Fruit fly (Drosophila melanogaster) whole organism, embryonic: Measurements from ENCODE around the gene CG3566.
A peak's percentile ranks its signal among the peaks of the same experiment; 100 is the strongest.

Experiments
- Adf1 ChIP-seq: fragments of 200-800 bp; sonication (Bioruptor generic); IDR thresholded peaks from 2 replicates; pipeline ENCODE4 v1.3.6; 2022; ENCODE audit warnings: missing biosample characterization, missing genetic modification characterization
- CG12155 ChIP-seq: fragments of 200-800 bp; sonication (Bioruptor generic); optimal IDR thresholded peaks from 3 replicates; lab custom pipeline; 2016; ENCODE audit warnings: missing biosample characterization, missing genetic modification characterization
- CG12391 ChIP-seq: fragments of 200-800 bp; sonication (Bioruptor generic); optimal IDR thresholded peaks from 3 replicates; lab custom pipeline; 2018; ENCODE audit warnings: missing biosample characterization, mild to moderate bottlenecking, missing genetic modification characterization, moderate library complexity
- CG16815 ChIP-seq: fragments of 200-800 bp; sonication (Bioruptor generic); optimal IDR thresholded peaks from 3 replicates; lab custom pipeline; 2017; ENCODE audit warnings: missing biosample characterization, mild to moderate bottlenecking, missing genetic modification characterization
- CG17361 ChIP-seq: fragments of 200-800 bp; sonication (Bioruptor generic); IDR thresholded peaks from 3 replicates; pipeline ENCODE4 v1.3.6; 2022; ENCODE audit warnings: missing biosample characterization, missing genetic modification characterization
- CG17612 ChIP-seq: fragments of 200-800 bp; sonication (Bioruptor generic); IDR thresholded peaks from 2 replicates; pipeline ENCODE4 v1.3.6; 2022; ENCODE audit warnings: missing biosample characterization, missing genetic modification characterization
- CG18476 ChIP-seq: fragments of 200-800 bp; sonication (Bioruptor generic); optimal IDR thresholded peaks from 2 replicates; lab custom pipeline; 2016; ENCODE audit warnings: missing biosample characterization, mild to moderate bottlenecking, missing genetic modification characterization
- CG2120 ChIP-seq: fragments of 200-800 bp; sonication (Bioruptor generic); optimal IDR thresholded peaks from 3 replicates; lab custom pipeline; 2016; ENCODE audit warnings: missing biosample characterization, missing genetic modification characterization
- CG2712 ChIP-seq: fragments of 200-800 bp; optimal IDR thresholded peaks from 3 replicates; lab custom pipeline; 2019; ENCODE audit warnings: missing biosample characterization, mild to moderate bottlenecking, missing genetic modification characterization, moderate library complexity
- CG3163 ChIP-seq: fragments of 200-800 bp; sonication (Bioruptor generic); optimal IDR thresholded peaks from 3 replicates; lab custom pipeline; 2016; ENCODE audit warnings: missing biosample characterization, missing genetic modification characterization
- CG33557 ChIP-seq: fragments of 200-800 bp; sonication (Bioruptor generic); optimal IDR thresholded peaks from 2 replicates; lab custom pipeline; 2019; ENCODE audit warnings: missing biosample characterization, mild to moderate bottlenecking, missing genetic modification characterization, moderate library complexity
- CG4282 ChIP-seq: fragments of 200-800 bp; sonication (Bioruptor generic); optimal IDR thresholded peaks from 2 replicates; lab custom pipeline; 2016; ENCODE audit warnings: missing biosample characterization, missing genetic modification characterization
- CG4730 ChIP-seq: fragments of 200-800 bp; sonication (Bioruptor generic); IDR thresholded peaks from 2 replicates; pipeline ENCODE4 v1.3.6; 2022; ENCODE audit warnings: missing biosample characterization, missing genetic modification characterization
- CG6272 ChIP-seq: fragments of 200-800 bp; sonication (Bioruptor generic); IDR thresholded peaks from 2 replicates; pipeline ENCODE4 v1.3.6; 2022; ENCODE audit warnings: missing biosample characterization, missing genetic modification characterization
- CG8388 ChIP-seq: fragments of 200-800 bp; sonication (Bioruptor generic); optimal IDR thresholded peaks from 2 replicates; lab custom pipeline; 2019; ENCODE audit warnings: missing biosample characterization, mild to moderate bottlenecking, missing genetic modification characterization, moderate library complexity
- CG8765 ChIP-seq: fragments of 200-800 bp; sonication (Bioruptor generic); IDR thresholded peaks from 2 replicates; pipeline ENCODE4 v1.3.6; 2022; ENCODE audit warnings: missing biosample characterization, missing genetic modification characterization
- Dfd ChIP-seq, 2 experiments: fragments of >200 bp; optimal IDR thresholded peaks; 2 replicates each; lab custom pipeline; 2017; ENCODE audit warnings: missing biosample characterization in 2 of 2, missing genetic modification characterization in 2 of 2
- ERR ChIP-seq: fragments of 200-800 bp; sonication (Bioruptor generic); optimal IDR thresholded peaks from 2 replicates; lab custom pipeline; 2016; ENCODE audit warnings: missing biosample characterization, missing genetic modification characterization
- Fer2 ChIP-seq: fragments of 200-800 bp; sonication (Bioruptor generic); optimal IDR thresholded peaks from 2 replicates; lab custom pipeline; 2018; ENCODE audit warnings: missing biosample characterization, mild to moderate bottlenecking, missing genetic modification characterization, moderate library complexity
- HLH4C ChIP-seq: fragments of 200-800 bp; sonication (Bioruptor generic); IDR thresholded peaks from 3 replicates; pipeline ENCODE4 v1.3.6; 2022; ENCODE audit warnings: missing biosample characterization, missing genetic modification characterization; ENCODE audit not compliant: partially characterized antibody
- Hr3 ChIP-seq: fragments of 200-800 bp; sonication (Bioruptor generic); optimal IDR thresholded peaks from 3 replicates; lab custom pipeline; 2016; ENCODE audit warnings: missing biosample characterization, missing genetic modification characterization
- Lpt ChIP-seq: fragments of >200 bp; optimal IDR thresholded peaks from 2 replicates; lab custom pipeline; 2018; ENCODE audit warnings: missing biosample characterization, missing genetic modification characterization
- Mad ChIP-seq: fragments of 200-800 bp; sonication (Bioruptor generic); optimal IDR thresholded peaks from 2 replicates; lab custom pipeline; 2016; ENCODE audit warnings: missing biosample characterization, missing genetic modification characterization
- NC2α ChIP-seq: fragments of 200-800 bp; sonication (Bioruptor generic); optimal IDR thresholded peaks from 2 replicates; lab custom pipeline; 2016; ENCODE audit warnings: missing biosample characterization, missing genetic modification characterization
- NK7.1 ChIP-seq: fragments of 200-800 bp; sonication (Bioruptor generic); optimal IDR thresholded peaks from 3 replicates; lab custom pipeline; 2016; ENCODE audit warnings: missing biosample characterization, missing genetic modification characterization
- Nf-YA ChIP-seq: fragments of 200-800 bp; sonication (Bioruptor generic); IDR thresholded peaks from 2 replicates; pipeline ENCODE4 v1.3.6; 2022; ENCODE audit warnings: missing biosample characterization, missing genetic modification characterization
- Pdp1 ChIP-seq, 2 experiments: fragments of 200-800 bp; sonication (Bioruptor generic); optimal IDR thresholded peaks; 3 replicates each; lab custom pipeline; 2016; ENCODE audit warnings: missing biosample characterization in 2 of 2, missing genetic modification characterization in 2 of 2, mild to moderate bottlenecking in 1 of 2, moderate library complexity in 1 of 2
- Ptx1 ChIP-seq: fragments of 200-800 bp; sonication (Bioruptor generic); IDR thresholded peaks from 2 replicates; pipeline ENCODE4 v1.3.6; 2022; ENCODE audit warnings: missing biosample characterization, missing genetic modification characterization
- amos ChIP-seq: fragments of 200-800 bp; sonication (Bioruptor generic); IDR thresholded peaks from 2 replicates; pipeline ENCODE4 v1.3.6; 2022; ENCODE audit warnings: missing biosample characterization, missing genetic modification characterization; ENCODE audit not compliant: partially characterized antibody
- btn ChIP-seq: fragments of 200-800 bp; sonication (Bioruptor generic); optimal IDR thresholded peaks from 2 replicates; lab custom pipeline; 2016; ENCODE audit warnings: missing biosample characterization, missing genetic modification characterization
- cas ChIP-seq: fragments of 200-800 bp; sonication (Bioruptor generic); IDR thresholded peaks from 2 replicates; pipeline ENCODE4 v1.3.6; 2022; ENCODE audit warnings: missing biosample characterization, missing genetic modification characterization
- ci ChIP-seq: fragments of 200-800 bp; sonication (Bioruptor generic); IDR thresholded peaks from 3 replicates; pipeline ENCODE4 v1.3.6; 2022; ENCODE audit warnings: missing biosample characterization, missing genetic modification characterization
- corto ChIP-seq: fragments of 200-800 bp; sonication (Bioruptor generic); optimal IDR thresholded peaks from 2 replicates; lab custom pipeline; 2016; ENCODE audit warnings: missing biosample characterization, mild to moderate bottlenecking, missing genetic modification characterization, moderate library complexity
- dmrt99B ChIP-seq: fragments of 200-800 bp; sonication (Bioruptor generic); optimal IDR thresholded peaks from 2 replicates; lab custom pipeline; 2018; ENCODE audit warnings: missing biosample characterization, mild to moderate bottlenecking, missing genetic modification characterization, moderate library complexity
- fd64A ChIP-seq: fragments of 200-800 bp; sonication (Bioruptor generic); optimal IDR thresholded peaks from 3 replicates; lab custom pipeline; 2018; ENCODE audit warnings: missing biosample characterization, mild to moderate bottlenecking, missing genetic modification characterization
- ind ChIP-seq: fragments of 200-800 bp; sonication (Bioruptor generic); optimal IDR thresholded peaks from 3 replicates; lab custom pipeline; 2016; ENCODE audit warnings: missing biosample characterization, missing genetic modification characterization
- inv ChIP-seq: fragments of 200-800 bp; sonication (Bioruptor generic); IDR thresholded peaks from 2 replicates; pipeline ENCODE4 v1.3.6; 2022; ENCODE audit warnings: missing biosample characterization, missing genetic modification characterization; ENCODE audit not compliant: partially characterized antibody
- jigr1 ChIP-seq: fragments of 200-800 bp; sonication (Bioruptor generic); IDR thresholded peaks from 3 replicates; pipeline ENCODE4 v1.3.6; 2022; ENCODE audit warnings: missing biosample characterization, missing genetic modification characterization
- kni ChIP-seq: fragments of 200-800 bp; sonication (Bioruptor generic); optimal IDR thresholded peaks from 3 replicates; lab custom pipeline; 2017; ENCODE audit warnings: mild to moderate bottlenecking, missing biosample characterization, missing genetic modification reagents, missing genetic modification characterization
- lab ChIP-seq: fragments of 200-800 bp; sonication (Bioruptor generic); optimal IDR thresholded peaks from 3 replicates; lab custom pipeline; 2017; ENCODE audit warnings: missing biosample characterization, missing genetic modification characterization, mild to moderate bottlenecking, moderate library complexity, missing genetic modification reagents
- lbe ChIP-seq: fragments of 200-800 bp; sonication (Bioruptor generic); optimal IDR thresholded peaks from 2 replicates; lab custom pipeline; 2016; ENCODE audit warnings: missing biosample characterization, mild to moderate bottlenecking, missing genetic modification characterization
- lmd ChIP-seq: fragments of 200-800 bp; sonication (Bioruptor generic); IDR thresholded peaks from 2 replicates; pipeline ENCODE4 v1.3.6; 2022; ENCODE audit warnings: missing biosample characterization, missing genetic modification characterization
- nmo ChIP-seq: fragments of 200-800 bp; sonication (Bioruptor generic); optimal IDR thresholded peaks from 2 replicates; lab custom pipeline; 2018; ENCODE audit warnings: missing biosample characterization, mild to moderate bottlenecking, missing genetic modification characterization, moderate library complexity
- pfk ChIP-seq: fragments of 200-800 bp; sonication (Bioruptor generic); optimal IDR thresholded peaks from 2 replicates; lab custom pipeline; 2018; ENCODE audit warnings: missing biosample characterization, mild to moderate bottlenecking, missing genetic modification characterization, moderate library complexity
- row ChIP-seq: fragments of 200-800 bp; sonication (Bioruptor generic); IDR thresholded peaks from 3 replicates; pipeline ENCODE4 v1.3.6; 2022; ENCODE audit warnings: missing biosample characterization, missing genetic modification characterization
- sim ChIP-seq: fragments of 200-800 bp; sonication (Bioruptor generic); IDR thresholded peaks from 2 replicates; pipeline ENCODE4 v1.3.6; 2022; ENCODE audit warnings: missing biosample characterization, missing genetic modification characterization
- stc ChIP-seq: fragments of 200-800 bp; sonication (Bioruptor generic); IDR thresholded peaks from 2 replicates; pipeline ENCODE4 v1.3.6; 2022; ENCODE audit warnings: missing biosample characterization, missing genetic modification characterization
- tin ChIP-seq: fragments of 200-800 bp; sonication (Bioruptor generic); optimal IDR thresholded peaks from 3 replicates; lab custom pipeline; 2016; ENCODE audit warnings: missing biosample characterization, missing genetic modification characterization
- tll ChIP-seq, 2 experiments: fragments of 200-800 bp in 1 of 2; fragments of >200 bp in 1 of 2; sonication (Bioruptor generic) in 1 of 2; optimal IDR thresholded peaks; 2 replicates each; lab custom pipeline; 2017 to 2019; ENCODE audit warnings: missing biosample characterization in 2 of 2, missing genetic modification characterization in 2 of 2, mild to moderate bottlenecking in 1 of 2, moderate library complexity in 1 of 2
- ttk ChIP-seq: fragments of 200-800 bp; sonication (Bioruptor generic); IDR thresholded peaks from 2 replicates; pipeline ENCODE4 v2.1.2; 2022; ENCODE audit warnings: missing biosample characterization, missing genetic modification characterization
- wek ChIP-seq: fragments of 200-800 bp; sonication (Bioruptor generic); optimal IDR thresholded peaks from 3 replicates; lab custom pipeline; 2018; ENCODE audit warnings: missing biosample characterization, mild to moderate bottlenecking, missing genetic modification characterization, moderate library complexity

CG3566 gene

dm6 chrX:6265456-6265877, 11.1 kb downstream of the CG3566 start (continued):
- TF ChIP-seq cas (GFP tag; lab: Robert Waterston, UW): peak; percentile 90
- TF ChIP-seq amos: no peak
- TF ChIP-seq jigr1 (GFP tag; lab: Robert Waterston, UW): peak; percentile 93
- TF ChIP-seq CG12391 (tag; lab: Kevin White, UChicago): peak; percentile 96
- TF ChIP-seq lbe (GFP tag; lab: Kevin White, UChicago): peak; percentile 69
- peak; percentile 83 for TF ChIP-seq CG6272
- TF ChIP-seq tin: peak; percentile 95
- TF ChIP-seq NK7.1: peak; percentile 90
- peak; percentile 95 for TF ChIP-seq lab (GFP tag; lab: Kevin White, UChicago)
- peak; percentile 92 for TF ChIP-seq Nf-YA
- TF ChIP-seq CG17612 (GFP tag; lab: Robert Waterston, UW): peak; percentile 87
- TF ChIP-seq CG2712 (tag; lab: Kevin White, UChicago): peak; percentile 96
- peak; percentile 71 for TF ChIP-seq kni (GFP tag; lab: Kevin White, UChicago)
- TF ChIP-seq CG4282: peak; percentile 94
- peak; percentile 90 for TF ChIP-seq CG12155 (GFP tag; lab: Kevin White, UChicago)
- TF ChIP-seq ERR (GFP tag; lab: Kevin White, UChicago): peak; percentile 87
- TF ChIP-seq tll (GFP tag; optimal IDR thresholded peaks at IDR 0.05; lab: Kevin White, UChicago): peak in 1 of 2 experiments; percentile 71
- peak; percentile 86 for TF ChIP-seq wek (GFP tag; lab: Kevin White, UChicago)
- TF ChIP-seq inv (GFP tag; lab: Robert Waterston, UW): 0 out of 2 replicates have a peak, but pooled peaks have one; percentile 34
- TF ChIP-seq Lpt (GFP tag; lab: Kevin White, UChicago): no peak
- TF ChIP-seq CG33557 (GFP tag; lab: Kevin White, UChicago): peak; percentile 65
- TF ChIP-seq Adf1 (GFP tag; lab: Robert Waterston, UW): peak; percentile 59
- peak; percentile 92 for TF ChIP-seq CG4730 (GFP tag; lab: Robert Waterston, UW)
- peak; percentile 92 for TF ChIP-seq btn (GFP tag; lab: Kevin White, UChicago)
- no peak for TF ChIP-seq Dfd (GFP tag; optimal IDR thresholded peaks at IDR 0.05; lab: Kevin White, UChicago)
- TF ChIP-seq CG2120 (GFP tag; lab: Kevin White, UChicago): peak; percentile 94
- TF ChIP-seq HLH4C (GFP tag; lab: Robert Waterston, UW): no peak; the same call in 2 of the 3 replicates
- TF ChIP-seq dmrt99B (tag; lab: Kevin White, UChicago): peak; percentile 99
- TF ChIP-seq Fer2 (tag; lab: Kevin White, UChicago): peak; percentile 84
- TF ChIP-seq Ptx1 (GFP tag; lab: Robert Waterston, UW): peak; percentile 96
- peak; percentile 95 for TF ChIP-seq CG18476 (GFP tag; lab: Kevin White, UChicago)
- TF ChIP-seq row (GFP tag; lab: Robert Waterston, UW): peak; percentile 92
- peak; percentile 92 for TF ChIP-seq NC2α
- TF ChIP-seq corto (GFP tag; lab: Kevin White, UChicago): peak; percentile 33
- peak; percentile 94 for TF ChIP-seq CG16815 (GFP tag; lab: Kevin White, UChicago)
- TF ChIP-seq pfk (GFP tag; lab: Kevin White, UChicago): no peak
- TF ChIP-seq ttk: peak; percentile 96
- peak; percentile 96 for TF ChIP-seq CG8388 (GFP tag; lab: Kevin White, UChicago)
- peak; percentile 95 for TF ChIP-seq ci (GFP tag; lab: Robert Waterston, UW)
- peak; percentile 75 for TF ChIP-seq CG8765
- peak; percentile 92 to 96 for TF ChIP-seq Pdp1 (GFP tag; optimal IDR thresholded peaks at IDR 0.05; lab: Kevin White, UChicago)
- TF ChIP-seq nmo: peak; percentile 98
- peak; percentile 95 for TF ChIP-seq lmd (GFP tag; lab: Robert Waterston, UW)
- TF ChIP-seq CG17361: peak; percentile 99
- peak; percentile 95 for TF ChIP-seq ind
- TF ChIP-seq sim (GFP tag; lab: Robert Waterston, UW): peak; percentile 87
- TF ChIP-seq fd64A (GFP tag; lab: Kevin White, UChicago): peak; percentile 87
- peak; percentile 96 for TF ChIP-seq Hr3 (GFP tag; lab: Kevin White, UChicago)
- peak; percentile 95 for TF ChIP-seq stc (GFP tag; lab: Robert Waterston, UW)
- TF ChIP-seq CG3163 (GFP tag; lab: Kevin White, UChicago): peak; percentile 82
- TF ChIP-seq Mad: peak; percentile 95
